Fruit fly (Drosophila melanogaster): ENCODE data around the gene CG44098.

CG44098 gene

DNA sequence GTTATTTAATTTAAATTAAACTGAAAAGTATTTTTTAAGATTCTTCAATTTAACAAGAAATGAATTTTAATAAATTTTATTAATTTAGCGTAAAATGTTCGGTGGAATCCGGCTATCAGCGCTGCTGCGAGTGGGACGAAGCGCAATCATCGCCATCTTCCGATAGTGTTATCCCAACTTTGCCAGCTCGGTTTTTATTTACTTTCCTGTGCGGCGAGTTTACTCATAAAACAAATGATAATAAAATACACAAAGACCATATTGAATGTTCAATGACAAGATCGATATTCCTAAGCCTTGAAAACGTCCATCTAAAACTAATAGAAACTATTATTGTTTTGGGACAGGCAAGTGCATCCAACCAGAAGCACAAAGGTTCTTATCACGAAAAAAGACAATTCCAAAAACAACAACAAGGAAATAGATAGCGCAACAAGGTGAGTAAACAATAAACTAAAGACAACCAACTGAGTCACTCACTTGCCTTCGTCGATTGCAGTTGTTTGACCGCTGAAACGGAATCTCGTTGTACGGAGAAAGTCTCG lies 40.2 kb upstream of the CG44098 start (continued):
- peak; percentile 80 for TF ChIP-seq Ets97D (GFP tag; optimal IDR thresholded peaks at IDR 0.05)
- TF ChIP-seq CG8924 (tag; optimal IDR thresholded peaks at IDR 0.05): peak; percentile 67
- TF ChIP-seq CG2129 (GFP tag; IDR thresholded peaks at IDR 0.05; ENCODE audit: partially characterized antibody): peak; percentile 32; the same call in 1 of the 2 replicates
- peak; percentile 41; the same call in 1 of the 2 replicates for TF ChIP-seq nerfin-2 (GFP tag; IDR thresholded peaks at IDR 0.05; ENCODE audit: partially characterized antibody)
- TF ChIP-seq Rfx (GFP tag; IDR thresholded peaks at IDR 0.05): peak; percentile 65
- TF ChIP-seq CG2199 (GFP tag; IDR thresholded peaks at IDR 0.05): 0 out of 3 replicates have a peak, but pooled peaks have one; percentile 37
- TF ChIP-seq gcm (GFP tag; optimal IDR thresholded peaks at IDR 0.05): peak; percentile 76
- 0 out of 2 replicates have a peak, but pooled peaks have one; percentile 34 for TF ChIP-seq Atf6 (GFP tag; IDR thresholded peaks at IDR 0.05)
- TF ChIP-seq jumu (GFP tag; optimal IDR thresholded peaks at IDR 0.05): no peak
- TF ChIP-seq nmo (GFP tag; optimal IDR thresholded peaks at IDR 0.05): peak; percentile 62
- 0 out of 2 replicates have a peak, but pooled peaks have one; percentile 34 for TF ChIP-seq CG10321 (GFP tag; IDR thresholded peaks at IDR 0.05)
- peak in 1 of 3 experiments; percentile 75 for TF ChIP-seq lola (GFP tag; optimal IDR thresholded peaks at IDR 0.05)
- TF ChIP-seq Lim3 (GFP tag; IDR thresholded peaks at IDR 0.05): no peak
- TF ChIP-seq Mad (GFP tag; optimal IDR thresholded peaks at IDR 0.05): no peak
- TF ChIP-seq mam (GFP tag; optimal IDR thresholded peaks at IDR 0.05): no peak
- TF ChIP-seq Oli (tag; optimal IDR thresholded peaks at IDR 0.05): no peak
- peak; percentile 39 for TF ChIP-seq maf-S (GFP tag; optimal IDR thresholded peaks at IDR 0.05)
- no peak; the same call in 1 of the 2 replicates for TF ChIP-seq sna (GFP tag; IDR thresholded peaks at IDR 0.05; ENCODE audit: partially characterized antibody)
- TF ChIP-seq BEAF-32 (GFP tag; optimal IDR thresholded peaks at IDR 0.05): peak; percentile 79
- TF ChIP-seq CG14441 (GFP tag; IDR thresholded peaks at IDR 0.05): peak; percentile 37; the same call in 1 of the 2 replicates
- peak; percentile 65 for TF ChIP-seq CG34376 (GFP tag; optimal IDR thresholded peaks at IDR 0.05)
- TF ChIP-seq CG1602 (GFP tag; optimal IDR thresholded peaks at IDR 0.05): peak; percentile 49
- no peak for TF ChIP-seq trh (GFP tag; optimal IDR thresholded peaks at IDR 0.05)
- TF ChIP-seq caup (GFP tag; optimal IDR thresholded peaks at IDR 0.05; ENCODE audit: severe bottlenecking): peak; percentile 69
- TF ChIP-seq cato (GFP tag; optimal IDR thresholded peaks at IDR 0.05; ENCODE audit: borderline replicate concordance): peak; percentile 1
- TF ChIP-seq CG2889 (GFP tag; IDR thresholded peaks at IDR 0.05): 0 out of 3 replicates have a peak, but pooled peaks have one; percentile 22
- TF ChIP-seq CG15269 (tag; optimal IDR thresholded peaks at IDR 0.05): no peak
- peak; percentile 37; the same call in 1 of the 3 replicates for TF ChIP-seq B-H1 (GFP tag; IDR thresholded peaks at IDR 0.05)
- peak; percentile 77 for TF ChIP-seq MESR4 (GFP tag; optimal IDR thresholded peaks at IDR 0.05)
- TF ChIP-seq lmd (GFP tag; IDR thresholded peaks at IDR 0.05): peak; percentile 53
- TF ChIP-seq CG15514 (GFP tag; optimal IDR thresholded peaks at IDR 0.05): peak; percentile 65
- TF ChIP-seq Myb (GFP tag; optimal IDR thresholded peaks at IDR 0.05): no peak
- TF ChIP-seq CG6813 (GFP tag; optimal IDR thresholded peaks at IDR 0.05): peak; percentile 87
- TF ChIP-seq klu (GFP tag; IDR thresholded peaks at IDR 0.05): no peak
- TF ChIP-seq ab (GFP tag; optimal IDR thresholded peaks at IDR 0.05): no peak
- no peak for TF ChIP-seq ftz-f1 (GFP tag; optimal IDR thresholded peaks at IDR 0.05)
- TF ChIP-seq repo (GFP tag; optimal IDR thresholded peaks at IDR 0.05): no peak
- peak; percentile 41 for TF ChIP-seq CG17829 (tag; optimal IDR thresholded peaks at IDR 0.05)
- no peak for TF ChIP-seq CG11560 (tag; IDR thresholded peaks at IDR 0.05)
- no peak for TF ChIP-seq pan (optimal IDR thresholded peaks at IDR 0.05)
- TF ChIP-seq pan (GFP tag; optimal IDR thresholded peaks at IDR 0.05 in 1 of 2, IDR thresholded peaks at IDR 0.05 in 1 of 2): peak in 1 of 2 experiments; percentile 54
- TF ChIP-seq CoRest (tag; optimal IDR thresholded peaks at IDR 0.05): peak; percentile 50
- peak; percentile 73 for TF ChIP-seq lab (GFP tag; optimal IDR thresholded peaks at IDR 0.05)
- TF ChIP-seq CG17186 (GFP tag; optimal IDR thresholded peaks at IDR 0.05): no peak
- TF ChIP-seq Neu2 (GFP tag; optimal IDR thresholded peaks at IDR 0.05; ENCODE audit: borderline replicate concordance): no peak
- TF ChIP-seq CG4404 (GFP tag; IDR thresholded peaks at IDR 0.05): peak; percentile 36; the same call in 1 of the 2 replicates
- no peak for TF ChIP-seq ara (GFP tag; IDR thresholded peaks at IDR 0.05)
- TF ChIP-seq jing (GFP tag; optimal IDR thresholded peaks at IDR 0.05): no peak
- TF ChIP-seq fd102C (GFP tag; optimal IDR thresholded peaks at IDR 0.05): no peak
